Worm (Caenorhabditis elegans) whole organism, midembryonic: ENCODE measurements around the gene R04A9.6.

Experiments
- T22C8.4 ChIP-seq: fragments of 200-800 bp; sonication (Bioruptor generic); IDR thresholded peaks from 2 replicates; pipeline ENCODE4 v1.3.6; 2022; ENCODE audit warnings: missing genetic modification characterization, missing compliant biosample characterization
- cog-1 ChIP-seq: sonication (generic microtip); optimal IDR thresholded peaks from 2 replicates; lab custom pipeline; 2016; ENCODE audit warnings: missing genetic modification characterization, missing compliant biosample characterization
- flt-1 ChIP-seq: fragments of 200-800 bp; sonication (Bioruptor generic); IDR thresholded peaks from 2 replicates; pipeline ENCODE4 v1.3.6; 2022; ENCODE audit warnings: missing genetic modification characterization, missing compliant biosample characterization
- klf-2 ChIP-seq: fragments of 200-800 bp; sonication (Bioruptor generic); conservative IDR thresholded peaks from 2 replicates; pipeline ENCODE4 v1.3.6; 2022; ENCODE audit warnings: missing genetic modification reagents, missing genetic modification characterization, missing compliant biosample characterization
- med-1 ChIP-seq: sonication (generic microtip); optimal IDR thresholded peaks from 2 replicates; lab custom pipeline; 2017; ENCODE audit warnings: missing genetic modification characterization, mild to moderate bottlenecking, missing compliant biosample characterization, antibody characterized with exemption, missing genetic modification reagents; ENCODE audit not compliant: insufficient read depth
- ref-1 ChIP-seq: fragments of 200-800 bp; sonication (Bioruptor generic); conservative IDR thresholded peaks from 2 replicates; pipeline ENCODE4 v1.3.6; 2022; ENCODE audit warnings: missing genetic modification reagents, missing genetic modification characterization, missing compliant biosample characterization
- tab-1 ChIP-seq: fragments of 200-800 bp; sonication (Bioruptor generic); IDR thresholded peaks from 2 replicates; pipeline ENCODE4 v1.3.6; 2022; ENCODE audit warnings: missing genetic modification characterization, missing compliant biosample characterization
- ztf-23 ChIP-seq: fragments of 200-800 bp; sonication (Bioruptor generic); IDR thresholded peaks from 2 replicates; pipeline ENCODE4 v1.3.6; 2022; ENCODE audit warnings: missing genetic modification reagents, missing genetic modification characterization, missing compliant biosample characterization
- ztf-29 ChIP-seq: fragments of 200-800 bp; sonication (Bioruptor generic); IDR thresholded peaks from 2 replicates; pipeline ENCODE4 v1.3.6; 2022; ENCODE audit warnings: missing genetic modification reagents, missing genetic modification characterization, missing compliant biosample characterization

Gene R04A9.6

DNA sequence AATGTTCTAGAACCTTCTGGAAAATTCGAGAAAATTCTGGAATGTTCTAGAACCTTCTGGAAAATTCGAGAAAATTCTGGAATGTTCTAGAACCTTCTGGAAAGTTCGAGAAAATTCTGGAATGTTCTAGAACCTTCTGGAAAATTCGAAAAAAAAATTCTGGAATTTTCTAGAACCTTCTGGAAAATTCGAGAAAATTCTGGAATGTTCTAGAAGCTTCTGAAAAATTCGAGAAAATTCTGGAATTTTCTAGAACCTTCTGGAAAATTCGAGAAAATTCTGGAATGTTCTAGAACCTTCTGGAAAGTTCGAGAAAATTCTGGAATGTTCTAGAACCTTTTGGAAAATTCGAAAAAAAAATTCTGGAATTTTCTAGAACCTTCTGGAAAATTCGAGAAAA, 46.1 kb downstream of the R04A9.6 start:
- TF ChIP-seq flt-1 (GFP tag; lab: Robert Waterston, UW): peak; percentile 82

DNA sequence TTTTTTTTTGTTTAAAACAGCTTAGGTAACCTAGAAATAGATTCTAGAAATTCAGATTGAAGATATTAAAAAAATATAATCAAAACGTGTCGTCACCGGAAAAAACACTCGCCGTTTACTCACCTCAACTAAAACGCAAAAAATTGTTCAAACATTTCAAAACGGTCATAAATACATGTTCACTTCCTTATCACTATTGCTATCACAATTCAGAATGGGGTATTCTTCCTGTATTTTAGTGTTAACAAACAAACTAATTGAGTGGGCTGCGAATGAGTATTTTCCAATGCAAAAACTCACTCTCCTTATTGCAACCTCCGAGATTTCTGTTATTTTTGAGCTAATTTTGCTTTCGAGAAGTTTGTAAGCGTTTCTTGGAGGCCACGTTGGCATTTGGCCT, 52.5 kb downstream of the R04A9.6 start, which contains the start of gene F52D1.2:
F52D1.2 (minus strand) TSS at position 393 of the 400 bp plus-strand sequence.
- TF ChIP-seq T22C8.4 (no peak), tab-1 (GFP tag; lab: Robert Waterston, UW) (no peak), flt-1 (GFP tag; lab: Robert Waterston, UW) (no peak), ztf-23 (GFP tag; lab: Robert Waterston, UW) (no peak), med-1 (no peak), klf-2 (GFP tag; lab: Robert Waterston, UW) (no peak), cog-1 (tag; lab: Kevin White, UChicago) (no peak), ztf-29 (GFP tag; lab: Robert Waterston, UW) (no peak), ref-1 (GFP tag; lab: Robert Waterston, UW) (no peak)
